Worm (Caenorhabditis elegans): ENCODE results near the gene best-16.

Gene best-16

DNA sequence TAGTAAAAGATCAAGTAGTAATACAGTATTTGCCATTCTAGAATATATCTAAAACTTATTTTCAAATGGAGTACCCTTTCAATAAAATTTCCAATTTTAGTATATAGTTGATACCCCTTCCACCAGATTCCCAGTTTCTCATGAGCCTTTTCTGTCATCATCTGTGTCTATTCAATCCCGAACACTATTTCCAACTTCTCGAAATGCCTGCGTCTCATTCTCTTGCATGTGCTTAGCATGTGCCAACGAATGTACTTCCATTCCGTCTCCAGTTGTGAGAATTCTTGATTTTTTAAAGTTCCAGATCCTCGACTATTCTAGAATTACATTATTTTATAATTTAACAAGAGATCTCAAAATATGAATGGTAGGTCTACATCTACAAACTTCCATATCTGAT is 29.1 kb downstream of the best-16 start, which contains the start of gene C42D4.18:
Gene C42D4.18 (plus strand): TSS at position 231 of the 400 bp plus-strand sequence.
- TF ChIP-seq nhr-43 (tag; optimal IDR thresholded peaks at IDR 0.05; ENCODE audit: poor library complexity, severe bottlenecking) (no peak), hmg-11 (tag; optimal IDR thresholded peaks at IDR 0.05) (peak; percentile 36), lin-15B (tag; optimal IDR thresholded peaks at IDR 0.05) (peak; percentile 4), nfya-1 (tag; optimal IDR thresholded peaks at IDR 0.05; ENCODE audit: insufficient read depth) (peak; percentile 43), fkh-10 (GFP tag; optimal IDR thresholded peaks at IDR 0.05) (no peak), unc-62 (GFP tag; optimal IDR thresholded peaks at IDR 0.05) (no peak), nhr-23 (tag; optimal IDR thresholded peaks at IDR 0.05) (no peak), mml-1 (tag; optimal IDR thresholded peaks at IDR 0.05) (peak; percentile 51)

DNA sequence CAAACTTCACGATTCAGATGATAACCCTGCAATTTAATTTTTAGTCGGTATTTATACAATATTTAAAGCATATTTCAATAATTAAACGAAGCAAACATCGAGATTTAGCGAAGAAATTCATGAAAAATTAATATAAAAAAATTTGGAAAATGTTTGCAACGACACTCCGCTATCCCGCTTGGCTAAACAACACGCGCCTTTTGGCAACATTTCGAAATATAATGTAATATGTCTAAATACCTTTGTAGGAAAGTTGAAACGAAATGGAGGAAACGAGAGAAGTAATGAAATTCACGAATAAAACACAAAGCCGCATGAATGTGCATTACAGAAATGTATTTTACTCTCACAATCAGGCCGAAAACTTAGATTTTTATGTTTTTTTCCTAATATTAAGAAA is 29.9 kb downstream of the best-16 start, which contains the start of gene rpc-1:
Gene rpc-1 (minus strand): TSS at position 26 of the 400 bp plus-strand sequence.
- peak; percentile 34 for TF ChIP-seq lin-15B (tag; optimal IDR thresholded peaks at IDR 0.05)
- TF ChIP-seq ceh-9 (tag; optimal IDR thresholded peaks at IDR 0.05), result no peak
- TF ChIP-seq ceh-28 (tag; optimal IDR thresholded peaks at IDR 0.05), result no peak
- TF ChIP-seq nfya-1 (tag; optimal IDR thresholded peaks at IDR 0.05; ENCODE audit: insufficient read depth), result peak; percentile 34
- no peak for TF ChIP-seq R02D3.7 (tag; optimal IDR thresholded peaks at IDR 0.05)
- no peak for TF ChIP-seq eor-1 (tag; optimal IDR thresholded peaks at IDR 0.05)
- no peak for TF ChIP-seq elt-2 (tag; optimal IDR thresholded peaks at IDR 0.05)
- no peak for TF ChIP-seq egl-27 (tag; optimal IDR thresholded peaks at IDR 0.05)
- TF ChIP-seq fkh-2 (tag; optimal IDR thresholded peaks at IDR 0.05), result no peak
- TF ChIP-seq ceh-16 (tag; optimal IDR thresholded peaks at IDR 0.05), result no peak
- TF ChIP-seq tbx-2 (tag; optimal IDR thresholded peaks at IDR 0.05), result no peak
- TF ChIP-seq pha-4 (tag; optimal IDR thresholded peaks at IDR 0.05), result no peak
- TF ChIP-seq snpc-4 (tag; optimal IDR thresholded peaks at IDR 0.05), result no peak

DNA sequence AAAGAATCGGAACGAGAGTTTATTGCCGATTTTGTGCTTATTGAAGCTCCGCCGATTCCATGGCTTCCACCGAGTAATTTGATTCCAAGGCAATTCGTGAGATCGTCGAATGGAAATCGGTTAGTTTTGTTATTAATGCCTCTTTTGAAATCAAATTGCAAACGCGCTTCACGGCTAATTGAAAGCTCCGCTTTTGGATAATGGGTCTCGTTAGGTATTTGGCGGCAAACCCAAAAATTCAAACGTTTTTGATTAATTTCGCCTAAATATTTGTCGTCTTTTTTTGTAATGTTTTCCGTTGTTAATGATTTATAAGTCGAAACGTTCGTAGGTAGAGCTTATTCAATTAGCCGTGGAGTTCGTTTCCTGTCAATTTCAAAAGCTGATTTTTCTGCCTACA is 36.0 kb downstream of the best-16 start:
- TF ChIP-seq zag-1 (tag; optimal IDR thresholded peaks at IDR 0.05) (no peak), nhr-67 (tag; optimal IDR thresholded peaks at IDR 0.05) (no peak), skn-1 (tag; optimal IDR thresholded peaks at IDR 0.05) (no peak), nhr-77 (tag; optimal IDR thresholded peaks at IDR 0.05) (no peak), R02D3.7 (tag; optimal IDR thresholded peaks at IDR 0.05) (no peak), unc-62 (GFP tag; optimal IDR thresholded peaks at IDR 0.05) (no peak), nhr-237 (tag; optimal IDR thresholded peaks at IDR 0.05) (no peak), lsy-12 (tag; optimal IDR thresholded peaks at IDR 0.05) (no peak), egl-27 (tag; optimal IDR thresholded peaks at IDR 0.05) (no peak)

DNA sequence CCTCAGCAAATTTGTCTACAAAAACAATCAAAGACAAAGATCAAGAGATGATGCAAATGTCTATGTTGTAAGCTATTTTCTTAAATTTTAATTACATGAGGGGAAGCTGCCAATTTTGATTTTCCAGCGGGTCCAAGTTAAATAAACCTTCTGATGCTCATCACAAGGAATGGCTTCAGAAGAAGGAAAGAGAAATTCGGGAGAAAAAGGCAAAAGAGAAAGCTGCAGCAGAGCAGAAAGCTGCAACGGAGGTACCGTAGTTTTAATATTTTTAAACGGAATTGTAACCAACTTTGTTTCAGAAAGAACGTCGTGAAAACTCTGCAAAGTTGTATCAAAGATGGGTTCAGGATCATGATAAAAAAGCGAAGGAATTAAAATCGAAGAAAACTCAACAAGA is 37.5 kb downstream of the best-16 start:
- TF ChIP-seq ceh-28 (tag; optimal IDR thresholded peaks at IDR 0.05) (no peak), zag-1 (tag; optimal IDR thresholded peaks at IDR 0.05) (no peak), pha-4 (tag; optimal IDR thresholded peaks at IDR 0.05) (no peak), mml-1 (tag; optimal IDR thresholded peaks at IDR 0.05) (no peak), egl-27 (tag; optimal IDR thresholded peaks at IDR 0.05) (no peak), nhr-25 (tag; optimal IDR thresholded peaks at IDR 0.05) (no peak), nhr-67 (tag; optimal IDR thresholded peaks at IDR 0.05) (no peak), elt-3 (tag; optimal IDR thresholded peaks at IDR 0.05) (no peak), ama-1 (optimal IDR thresholded peaks at IDR 0.05) (no peak), mdl-1 (tag; optimal IDR thresholded peaks at IDR 0.05) (no peak), fkh-2 (tag; optimal IDR thresholded peaks at IDR 0.05) (no peak), lsy-12 (tag; optimal IDR thresholded peaks at IDR 0.05) (no peak), eor-1 (tag; optimal IDR thresholded peaks at IDR 0.05) (no peak), unc-39 (tag; optimal IDR thresholded peaks at IDR 0.05) (no peak), nhr-28 (tag; optimal IDR thresholded peaks at IDR 0.05) (no peak), lin-15B (tag; optimal IDR thresholded peaks at IDR 0.05) (no peak)

DNA sequence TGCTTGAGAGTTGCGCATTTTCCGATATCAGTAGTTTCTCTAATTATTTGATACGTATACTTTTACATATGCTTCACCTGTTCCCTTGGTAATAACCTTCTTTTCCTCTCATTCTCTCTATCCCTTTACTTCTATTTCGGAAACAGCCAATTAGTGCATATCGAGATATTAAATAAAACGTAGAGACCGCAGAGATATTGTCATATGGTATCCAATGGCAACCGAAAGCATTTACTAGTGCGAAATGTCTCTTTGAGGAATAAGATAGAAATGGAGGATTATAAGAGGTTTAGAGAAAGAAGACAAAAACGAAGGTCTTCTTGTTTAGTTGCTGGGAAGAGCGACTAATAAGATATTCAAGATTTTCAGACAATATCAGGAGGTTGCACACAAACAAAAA is 39.3 kb downstream of the best-16 start, which contains the start of gene maph-9:
Gene maph-9 (plus strand): TSS at position 273 of the 400 bp plus-strand sequence.
- TF ChIP-seq ztf-4 (tag; optimal IDR thresholded peaks at IDR 0.05) (no peak), nhr-237 (tag; optimal IDR thresholded peaks at IDR 0.05) (no peak), ceh-16 (tag; optimal IDR thresholded peaks at IDR 0.05) (no peak), nhr-25 (tag; optimal IDR thresholded peaks at IDR 0.05) (no peak), lsy-12 (tag; optimal IDR thresholded peaks at IDR 0.05) (no peak), elt-3 (tag; optimal IDR thresholded peaks at IDR 0.05) (no peak), ceh-82 (tag; optimal IDR thresholded peaks at IDR 0.05) (no peak), elt-2 (tag; optimal IDR thresholded peaks at IDR 0.05) (no peak), daf-12 (tag; optimal IDR thresholded peaks at IDR 0.05) (no peak), nhr-11 (tag; optimal IDR thresholded peaks at IDR 0.05) (no peak), unc-62 (GFP tag; optimal IDR thresholded peaks at IDR 0.05) (no peak), nhr-23 (tag; optimal IDR thresholded peaks at IDR 0.05) (no peak), ZK546.5 (tag; optimal IDR thresholded peaks at IDR 0.05) (no peak), nhr-43 (tag; optimal IDR thresholded peaks at IDR 0.05; ENCODE audit: poor library complexity, severe bottlenecking) (no peak), nhr-76 (tag; optimal IDR thresholded peaks at IDR 0.05) (no peak)
